Fruit fly (Drosophila melanogaster): ENCODE results near the gene CG6511.

- TF ChIP-seq cic (GFP tag; optimal IDR thresholded peaks at IDR 0.05): peak; percentile 78
- peak; percentile 64 for TF ChIP-seq pad (GFP tag; optimal IDR thresholded peaks at IDR 0.05)
- TF ChIP-seq cnc (optimal IDR thresholded peaks at IDR 0.05): no peak
- TF ChIP-seq kay (GFP tag; ENCODE audit: borderline replicate concordance): peak; percentile 89
- peak; percentile 67 for TF ChIP-seq CG14711 (tag; optimal IDR thresholded peaks at IDR 0.05)
- TF ChIP-seq CG1620 (GFP tag; optimal IDR thresholded peaks at IDR 0.05): peak; percentile 76
- peak; percentile 62 for TF ChIP-seq Clk (GFP tag; optimal IDR thresholded peaks at IDR 0.05)
- TF ChIP-seq CG11617 (GFP tag; optimal IDR thresholded peaks at IDR 0.05): peak; percentile 79
Measured at dm6 chr3L:8702448-8702847, 18.7 kb upstream of the CG6511 start.
